Fruit fly (Drosophila melanogaster) whole organism, embryonic: ENCODE data around the gene CG18302.
A peak's percentile ranks its signal among the peaks of the same experiment; 100 is the strongest.

Experiments used
- CG10654 ChIP-seq: fragments of 200-800 bp; sonication (Bioruptor generic); optimal IDR thresholded peaks from 2 replicates; lab custom pipeline; 2016; ENCODE audit warnings: missing biosample characterization, missing genetic modification characterization
- CG12071 ChIP-seq: fragments of 200-800 bp; sonication (Bioruptor generic); optimal IDR thresholded peaks from 3 replicates; lab custom pipeline; 2018; ENCODE audit warnings: missing biosample characterization, mild to moderate bottlenecking, missing genetic modification characterization
- CG13296 ChIP-seq: fragments of 200-800 bp; sonication (Bioruptor generic); optimal IDR thresholded peaks from 3 replicates; lab custom pipeline; 2018; ENCODE audit warnings: missing biosample characterization, mild to moderate bottlenecking, missing genetic modification characterization
- CG14710 ChIP-seq: fragments of 200-800 bp; sonication (Bioruptor generic); optimal IDR thresholded peaks from 3 replicates; lab custom pipeline; 2019; ENCODE audit warnings: missing biosample characterization, mild to moderate bottlenecking, missing genetic modification characterization, moderate library complexity
- CG15601 ChIP-seq: fragments of 200-800 bp; sonication (Bioruptor generic); optimal IDR thresholded peaks from 3 replicates; lab custom pipeline; 2019; ENCODE audit warnings: missing biosample characterization, mild to moderate bottlenecking, missing genetic modification characterization, moderate library complexity
- CG17186 ChIP-seq: fragments of 200-800 bp; sonication (Bioruptor generic); optimal IDR thresholded peaks from 3 replicates; lab custom pipeline; 2017; ENCODE audit warnings: missing biosample characterization, missing genetic modification reagents, missing genetic modification characterization
- CG17612 ChIP-seq: fragments of 200-800 bp; sonication (Bioruptor generic); IDR thresholded peaks from 2 replicates; pipeline ENCODE4 v1.3.6; 2022; ENCODE audit warnings: missing biosample characterization, missing genetic modification characterization
- CG18599 ChIP-seq: fragments of 200-800 bp; sonication (Bioruptor generic); optimal IDR thresholded peaks from 3 replicates; lab custom pipeline; 2017; ENCODE audit warnings: missing biosample characterization, missing genetic modification characterization, mild to moderate bottlenecking, moderate library complexity, missing genetic modification reagents
- CG2129 ChIP-seq: fragments of 200-800 bp; sonication (Bioruptor generic); IDR thresholded peaks from 2 replicates; pipeline ENCODE4 v1.3.6; 2022; ENCODE audit warnings: missing biosample characterization, missing genetic modification characterization; ENCODE audit not compliant: partially characterized antibody
- CG30403 ChIP-seq: fragments of 200-800 bp; sonication (Bioruptor generic); optimal IDR thresholded peaks from 3 replicates; lab custom pipeline; 2016; ENCODE audit warnings: missing biosample characterization, missing genetic modification characterization
- CG32767 ChIP-seq: fragments of 200-800 bp; sonication (Bioruptor generic); IDR thresholded peaks from 2 replicates; pipeline ENCODE4 v1.3.6; 2022; ENCODE audit warnings: missing biosample characterization, missing genetic modification characterization
- CG34422 ChIP-seq: fragments of 200-800 bp; sonication (Bioruptor generic); IDR thresholded peaks from 3 replicates; pipeline ENCODE4 v1.3.6; 2022; ENCODE audit warnings: missing biosample characterization, missing genetic modification characterization
- CG4404 ChIP-seq: fragments of 200-800 bp; sonication (Bioruptor generic); IDR thresholded peaks from 2 replicates; pipeline ENCODE4 v1.3.6; 2022; ENCODE audit warnings: missing biosample characterization, missing genetic modification characterization
- CG6791 ChIP-seq: fragments of 200-800 bp; sonication (Bioruptor generic); IDR thresholded peaks from 3 replicates; pipeline ENCODE4 v1.3.6; 2022; ENCODE audit warnings: missing biosample characterization, missing genetic modification characterization; ENCODE audit not compliant: partially characterized antibody
- CG7928 ChIP-seq: fragments of 200-800 bp; sonication (Bioruptor generic); optimal IDR thresholded peaks from 2 replicates; lab custom pipeline; 2017; ENCODE audit warnings: missing biosample characterization, mild to moderate bottlenecking, missing genetic modification characterization
- CG9932 ChIP-seq: fragments of 200-800 bp; sonication (Bioruptor generic); IDR thresholded peaks from 2 replicates; pipeline ENCODE4 v1.3.6; 2022; ENCODE audit warnings: missing biosample characterization, missing genetic modification characterization
- D19B ChIP-seq: fragments of 200-800 bp; sonication (Bioruptor generic); optimal IDR thresholded peaks from 2 replicates; lab custom pipeline; 2017; ENCODE audit warnings: missing biosample characterization, mild to moderate bottlenecking, missing genetic modification characterization
- Dll ChIP-seq: fragments of 200-800 bp; sonication (Bioruptor generic); IDR thresholded peaks from 4 replicates; pipeline ENCODE4 v1.3.6; 2022; ENCODE audit warnings: missing biosample characterization, missing genetic modification characterization; ENCODE audit not compliant: partially characterized antibody
- Doc3 ChIP-seq: fragments of 200-800 bp; sonication (Bioruptor generic); IDR thresholded peaks from 3 replicates; pipeline ENCODE4 v1.3.6; 2022; ENCODE audit warnings: missing biosample characterization, missing genetic modification characterization; ENCODE audit not compliant: partially characterized antibody
- Dref ChIP-seq: fragments of 200-800 bp; sonication (Bioruptor generic); IDR thresholded peaks from 2 replicates; pipeline ENCODE4 v1.3.6; 2022; ENCODE audit warnings: missing biosample characterization, missing genetic modification characterization
- Eip74EF ChIP-seq, 2 experiments: fragments of 200-800 bp in 1 of 2; fragments of >200 bp in 1 of 2; sonication (Bioruptor generic) in 1 of 2; optimal IDR thresholded peaks; 2 replicates each; lab custom pipeline; 2017 to 2019; ENCODE audit warnings: missing biosample characterization in 2 of 2, missing genetic modification characterization in 2 of 2, mild to moderate bottlenecking in 1 of 2, moderate library complexity in 1 of 2
- Gsc ChIP-seq: fragments of 200-800 bp; sonication (Bioruptor generic); IDR thresholded peaks from 2 replicates; pipeline ENCODE4 v1.3.6; 2022; ENCODE audit warnings: missing biosample characterization, missing genetic modification characterization
- HmgD ChIP-seq: fragments of 200-800 bp; sonication (Bioruptor generic); optimal IDR thresholded peaks from 3 replicates; lab custom pipeline; 2016; ENCODE audit warnings: missing biosample characterization, missing genetic modification characterization
- Lpt ChIP-seq: fragments of >200 bp; optimal IDR thresholded peaks from 2 replicates; lab custom pipeline; 2018; ENCODE audit warnings: missing biosample characterization, missing genetic modification characterization
- NFAT ChIP-seq: fragments of 200-800 bp; sonication (Bioruptor generic); IDR thresholded peaks from 2 replicates; pipeline ENCODE4 v1.3.6; 2022; ENCODE audit warnings: missing biosample characterization, missing genetic modification characterization
- Opbp ChIP-seq: fragments of 200-800 bp; sonication (Bioruptor generic); IDR thresholded peaks from 3 replicates; pipeline ENCODE4 v1.3.6; 2022; ENCODE audit warnings: missing biosample characterization, missing genetic modification characterization; ENCODE audit not compliant: partially characterized antibody
- Pdp1 ChIP-seq, 2 experiments: fragments of 200-800 bp; sonication (Bioruptor generic); optimal IDR thresholded peaks; 3 replicates each; lab custom pipeline; 2016; ENCODE audit warnings: missing biosample characterization in 2 of 2, missing genetic modification characterization in 2 of 2, mild to moderate bottlenecking in 1 of 2, moderate library complexity in 1 of 2
- Scr ChIP-seq: fragments of 200-800 bp; sonication (Bioruptor generic); IDR thresholded peaks from 2 replicates; pipeline ENCODE4 v1.3.6; 2022; ENCODE audit warnings: missing biosample characterization, missing genetic modification characterization; ENCODE audit not compliant: partially characterized antibody
- Sin3A ChIP-seq: fragments of >200 bp; optimal IDR thresholded peaks from 2 replicates; lab custom pipeline; 2018
- Sry-δ ChIP-seq: fragments of 200-800 bp; sonication (Bioruptor generic); optimal IDR thresholded peaks from 2 replicates; lab custom pipeline; 2016; ENCODE audit warnings: missing biosample characterization, missing genetic modification characterization
- YL-1 ChIP-seq: fragments of 200-800 bp; sonication (Bioruptor generic); optimal IDR thresholded peaks from 3 replicates; lab custom pipeline; 2017; ENCODE audit warnings: missing biosample characterization, mild to moderate bottlenecking, missing genetic modification characterization
- al ChIP-seq: fragments of 200-800 bp; sonication (Bioruptor generic); IDR thresholded peaks from 2 replicates; pipeline ENCODE4 v1.3.6; 2022; ENCODE audit warnings: missing biosample characterization, missing genetic modification characterization
- amos ChIP-seq: fragments of 200-800 bp; sonication (Bioruptor generic); IDR thresholded peaks from 2 replicates; pipeline ENCODE4 v1.3.6; 2022; ENCODE audit warnings: missing biosample characterization, missing genetic modification characterization; ENCODE audit not compliant: partially characterized antibody
- caup ChIP-seq: fragments of 200-800 bp; sonication (Bioruptor generic); optimal IDR thresholded peaks from 3 replicates; lab custom pipeline; 2017; ENCODE audit warnings: missing biosample characterization, mild to moderate bottlenecking, missing genetic modification characterization, moderate library complexity; ENCODE audit not compliant: severe bottlenecking
- crp ChIP-seq, 2 experiments: fragments of 200-800 bp; sonication (Bioruptor generic); optimal IDR thresholded peaks; 2 replicates in 1 of 2; 3 replicates in 1 of 2; lab custom pipeline; 2017; ENCODE audit warnings: missing biosample characterization in 2 of 2, missing genetic modification characterization in 2 of 2, mild to moderate bottlenecking in 1 of 2, moderate library complexity in 1 of 2
- danr ChIP-seq: fragments of 200-800 bp; sonication (Bioruptor generic); IDR thresholded peaks from 2 replicates; pipeline ENCODE4 v1.3.6; 2022; ENCODE audit warnings: missing biosample characterization, missing genetic modification characterization
- ewg ChIP-seq: fragments of 200-800 bp; sonication (Bioruptor generic); optimal IDR thresholded peaks from 3 replicates; lab custom pipeline; 2017; ENCODE audit warnings: mild to moderate bottlenecking, missing biosample characterization, missing genetic modification reagents, missing genetic modification characterization
- gfzf ChIP-seq: fragments of 200-800 bp; sonication (Bioruptor generic); optimal IDR thresholded peaks from 2 replicates; lab custom pipeline; 2016; ENCODE audit warnings: missing biosample characterization, mild to moderate bottlenecking, missing genetic modification characterization, moderate library complexity
- gsb ChIP-seq: fragments of 200-800 bp; sonication (Bioruptor generic); IDR thresholded peaks from 2 replicates; pipeline ENCODE4 v1.3.6; 2022; ENCODE audit warnings: missing biosample characterization, missing genetic modification characterization
- hb ChIP-seq: fragments of 200-800 bp; sonication (Bioruptor generic); IDR thresholded peaks from 3 replicates; pipeline ENCODE4 v1.3.6; 2022; ENCODE audit warnings: missing biosample characterization, missing genetic modification characterization; ENCODE audit not compliant: partially characterized antibody
- kni ChIP-seq: fragments of 200-800 bp; sonication (Bioruptor generic); optimal IDR thresholded peaks from 3 replicates; lab custom pipeline; 2017; ENCODE audit warnings: mild to moderate bottlenecking, missing biosample characterization, missing genetic modification reagents, missing genetic modification characterization
- knrl ChIP-seq: fragments of 200-800 bp; sonication (Bioruptor generic); IDR thresholded peaks from 3 replicates; pipeline ENCODE4 v1.3.6; 2022; ENCODE audit warnings: missing biosample characterization, missing genetic modification characterization; ENCODE audit not compliant: partially characterized antibody
- pzg ChIP-seq: fragments of 200-800 bp; sonication (Bioruptor generic); optimal IDR thresholded peaks from 3 replicates; lab custom pipeline; 2018; ENCODE audit warnings: missing biosample characterization, mild to moderate bottlenecking, missing genetic modification characterization, moderate library complexity
- row ChIP-seq: fragments of 200-800 bp; sonication (Bioruptor generic); IDR thresholded peaks from 3 replicates; pipeline ENCODE4 v1.3.6; 2022; ENCODE audit warnings: missing biosample characterization, missing genetic modification characterization
- sens ChIP-seq: fragments of 200-800 bp; sonication (Bioruptor generic); peaks from one replicate; lab custom pipeline; 2016; ENCODE audit warnings: missing biosample characterization, missing genetic modification characterization
- tio ChIP-seq: fragments of 200-800 bp; sonication (Bioruptor generic); optimal IDR thresholded peaks from 2 replicates; lab custom pipeline; 2017; ENCODE audit warnings: missing biosample characterization, missing genetic modification characterization, inconsistent platforms
- vnd ChIP-seq: fragments of 200-800 bp; sonication (Bioruptor generic); IDR thresholded peaks from 3 replicates; pipeline ENCODE4 v1.3.6; 2022; ENCODE audit warnings: missing biosample characterization, missing genetic modification characterization; ENCODE audit not compliant: partially characterized antibody
- zen2 ChIP-seq: fragments of 200-800 bp; sonication (Bioruptor generic); IDR thresholded peaks from 3 replicates; pipeline ENCODE4 v1.3.6; 2022; ENCODE audit warnings: missing biosample characterization, missing genetic modification characterization; ENCODE audit not compliant: partially characterized antibody
- zfh2 ChIP-seq: fragments of 200-800 bp; sonication (Bioruptor generic); optimal IDR thresholded peaks from 2 replicates; lab custom pipeline; 2016; ENCODE audit warnings: missing biosample characterization, missing genetic modification characterization

The CG18302 gene

DNA sequence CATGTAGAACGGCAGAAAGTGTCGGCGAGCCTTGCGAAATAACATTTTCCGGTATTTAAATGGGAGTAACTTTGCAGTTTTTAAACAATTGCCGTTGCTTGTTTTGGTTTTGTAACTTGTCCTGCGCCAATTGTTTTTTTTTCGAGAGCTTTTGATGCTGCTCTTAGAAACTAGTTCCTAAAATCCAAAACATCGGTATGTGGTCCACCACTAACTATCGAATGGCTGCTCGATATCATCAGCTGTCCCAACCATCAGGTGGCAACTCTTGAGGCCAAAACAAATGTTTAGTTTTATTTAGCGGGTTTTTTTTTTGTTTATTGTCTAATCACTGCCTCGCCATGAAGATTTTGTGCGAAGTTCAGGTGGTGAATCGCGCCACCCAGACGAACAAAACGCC, 17.0 kb upstream of the CG18302 start, which contains the start of the genes Fatp1 and Lrr47 (continued):
- TF ChIP-seq zen2 (GFP tag; lab: Robert Waterston, UW) (peak; percentile 68; the same call in 2 of the 3 replicates), Lpt (GFP tag; lab: Kevin White, UChicago) (no peak), CG4404 (GFP tag; lab: Robert Waterston, UW) (no peak), knrl (GFP tag; lab: Robert Waterston, UW) (peak; percentile 88), row (GFP tag; lab: Robert Waterston, UW) (peak; percentile 71), CG15601 (tag; lab: Kevin White, UChicago) (no peak), CG12071 (GFP tag; lab: Kevin White, UChicago) (no peak), vnd (GFP tag; lab: Robert Waterston, UW) (peak; percentile 78), ewg (peak; percentile 54), CG17612 (GFP tag; lab: Robert Waterston, UW) (no peak), gfzf (GFP tag; lab: Kevin White, UChicago) (no peak), YL-1 (GFP tag; lab: Kevin White, UChicago) (peak; percentile 32), CG30403 (GFP tag; lab: Kevin White, UChicago) (peak; percentile 7), CG9932 (peak; percentile 58; the same call in 1 of the 2 replicates), kni (no peak), CG32767 (no peak), amos (peak; percentile 94), CG14710 (tag; lab: Kevin White, UChicago) (peak; percentile 25), danr (GFP tag; lab: Robert Waterston, UW) (no peak), zfh2 (GFP tag; lab: Kevin White, UChicago) (no peak), CG17186 (GFP tag; lab: Kevin White, UChicago) (no peak), CG18599 (GFP tag; lab: Kevin White, UChicago) (no peak), crp (GFP tag; optimal IDR thresholded peaks at IDR 0.05; lab: Kevin White, UChicago) (peak in 1 of 2 experiments; percentile 92), CG7928 (GFP tag; lab: Kevin White, UChicago) (no peak), NFAT (GFP tag; lab: Robert Waterston, UW) (peak; percentile 22; the same call in 1 of the 2 replicates), Gsc (GFP tag; lab: Robert Waterston, UW) (no peak), pzg (GFP tag; lab: Kevin White, UChicago) (peak; percentile 75), CG6791 (GFP tag; lab: Robert Waterston, UW) (peak; percentile 84), Opbp (peak; percentile 90), CG13296 (GFP tag; lab: Kevin White, UChicago) (no peak), Sin3A (lab: Kevin White, UChicago) (peak; percentile 78), Sry-δ (GFP tag; lab: Kevin White, UChicago) (peak; percentile 93), Scr (peak; percentile 88), gsb (GFP tag; lab: Robert Waterston, UW) (no peak), al (GFP tag; lab: Robert Waterston, UW) (no peak), hb (GFP tag; lab: Robert Waterston, UW) (peak; percentile 83), CG34422 (GFP tag; lab: Robert Waterston, UW) (0 out of 3 replicates have a peak, but pooled peaks have one; percentile 6), sens (GFP tag; lab: Kevin White, UChicago) (peak; percentile 39), Dll (peak; percentile 86), D19B (GFP tag; lab: Kevin White, UChicago) (no peak), tio (GFP tag; lab: Kevin White, UChicago) (no peak), Dref (GFP tag; lab: Robert Waterston, UW) (peak; percentile 56), Pdp1 (GFP tag; optimal IDR thresholded peaks at IDR 0.05; lab: Kevin White, UChicago) (peak in 1 of 2 experiments; percentile 54), CG10654 (GFP tag; lab: Kevin White, UChicago) (no peak), Eip74EF (GFP tag; optimal IDR thresholded peaks at IDR 0.05; lab: Kevin White, UChicago) (no peak), HmgD (GFP tag; lab: Kevin White, UChicago) (no peak), CG2129 (peak; percentile 71; the same call in 1 of the 2 replicates), Doc3 (GFP tag; lab: Robert Waterston, UW) (peak; percentile 76), caup (GFP tag; lab: Kevin White, UChicago) (no peak)
